2 fruit fly cellular contexts compared by ENCODE assay signal in genomic region chr3R:9745442-9745841, dm6.
TF ChIP-seq lines count a peak whose summit lies in the region.

No protein-coding gene starts in this region.

- no peak for TF ChIP-seq CTCF in whole organism, embryonic (GFP tag; optimal IDR thresholded peaks at IDR 0.05; lab: Kevin White, UChicago)

TF ChIP-seq in whole organism, embryonic, 481 proteins besides CTCF, POLR2A, EP300 and RAD21:
- TF ChIP-seq chinmo (GFP tag; IDR thresholded peaks at IDR 0.05; lab: Robert Waterston, UW; ENCODE audit: partially characterized antibody), result 0 out of 4 replicates have a peak, but pooled peaks have one; percentile 5
- no peak for TF ChIP-seq crc (GFP tag; optimal IDR thresholded peaks at IDR 0.05; lab: Kevin White, UChicago)
- no peak for TF ChIP-seq cg (GFP tag; optimal IDR thresholded peaks at IDR 0.05; lab: Kevin White, UChicago)
- TF ChIP-seq sd (tag; optimal IDR thresholded peaks at IDR 0.05; lab: Kevin White, UChicago), result peak; percentile 1
- no peak for TF ChIP-seq CG8924 (tag; optimal IDR thresholded peaks at IDR 0.05; lab: Kevin White, UChicago)
- TF ChIP-seq cad (GFP tag; optimal IDR thresholded peaks at IDR 0.05; lab: Kevin White, UChicago), result peak; percentile 53

TF ChIP-seq in whole organism, pupa, 21 proteins besides CTCF, POLR2A, EP300 and RAD21:
- TF ChIP-seq EcR (GFP tag; optimal IDR thresholded peaks at IDR 0.05; lab: Kevin White, UChicago), result peak; percentile 76
- no peak for TF ChIP-seq CG8301 (tag; optimal IDR thresholded peaks at IDR 0.05; lab: Kevin White, UChicago)
